Worm (Caenorhabditis elegans) whole organism, L4 larva: ENCODE measurements around the gene trpp-6.
A peak's percentile ranks its signal among the peaks of the same experiment; 100 is the strongest.

Experiments used
- F26F4.8 ChIP-seq: fragments of 200-800 bp; sonication (Bioruptor generic); conservative IDR thresholded peaks from 2 replicates; pipeline ENCODE4 v1.3.6; 2022; ENCODE audit warnings: missing genetic modification characterization, missing compliant biosample characterization
- T20F7.1 ChIP-seq: fragments of 200-800 bp; sonication (Bioruptor generic); optimal IDR thresholded peaks from 2 replicates; lab custom pipeline; 2018; ENCODE audit warnings: mild to moderate bottlenecking, missing genetic modification characterization, missing compliant biosample characterization
- T26A8.4 ChIP-seq: fragments of 200-800 bp; sonication (Bioruptor generic); IDR thresholded peaks from 2 replicates; pipeline ENCODE4 v1.3.6; 2022; ENCODE audit warnings: missing genetic modification characterization, missing compliant biosample characterization
- Y105C5A.15 ChIP-seq: fragments of 200-800 bp; sonication (Bioruptor generic); IDR thresholded peaks from 2 replicates; pipeline ENCODE4 v1.3.6; 2022; ENCODE audit warnings: missing genetic modification characterization, missing compliant biosample characterization
- Y48G9A.11 ChIP-seq: fragments of 200-800 bp; sonication (Bioruptor generic); IDR thresholded peaks from 2 replicates; pipeline ENCODE4 v1.3.6; 2022; ENCODE audit warnings: missing genetic modification reagents, missing genetic modification characterization, missing compliant biosample characterization
- ZK337.2 ChIP-seq: fragments of 200-800 bp; sonication (Bioruptor generic); IDR thresholded peaks from 2 replicates; pipeline ENCODE4 v1.3.6; 2022; ENCODE audit warnings: missing genetic modification reagents, missing genetic modification characterization, missing compliant biosample characterization
- ZK546.5 ChIP-seq, 2 experiments: sonication (generic microtip); optimal IDR thresholded peaks; 2 replicates each; lab custom pipeline; 2017; ENCODE audit warnings: missing biosample characterization in 2 of 2, missing genetic modification characterization in 2 of 2
- aha-1 ChIP-seq: fragments of 150-350 bp; peaks from one replicate; lab custom pipeline; 2014; ENCODE audit warnings: missing biosample characterization, missing genetic modification characterization
- arid-1 ChIP-seq: fragments of 200-800 bp; sonication (Bioruptor generic); conservative IDR thresholded peaks from 2 replicates; pipeline ENCODE4 v1.3.6; 2022; ENCODE audit warnings: missing genetic modification reagents, missing genetic modification characterization, missing compliant biosample characterization
- attf-4 ChIP-seq: sonication (generic microtip); optimal IDR thresholded peaks from 3 replicates; lab custom pipeline; 2017; ENCODE audit warnings: missing biosample characterization, missing genetic modification characterization
- ceh-32 ChIP-seq: sonication (generic microtip); optimal IDR thresholded peaks from 2 replicates; lab custom pipeline; 2016; ENCODE audit warnings: mild to moderate bottlenecking, missing genetic modification characterization, missing compliant biosample characterization; ENCODE audit not compliant: poor library complexity
- ceh-44 ChIP-seq: fragments of 200-800 bp; sonication (Bioruptor generic); IDR thresholded peaks from 2 replicates; pipeline ENCODE4 v1.3.6; 2022; ENCODE audit warnings: missing genetic modification reagents, missing genetic modification characterization, missing compliant biosample characterization
- ceh-62 ChIP-seq: sonication (generic microtip); optimal IDR thresholded peaks from 2 replicates; lab custom pipeline; 2017; ENCODE audit warnings: missing biosample characterization, missing genetic modification characterization
- ceh-82 ChIP-seq: sonication (generic microtip); optimal IDR thresholded peaks from 2 replicates; lab custom pipeline; 2017; ENCODE audit warnings: missing biosample characterization, missing genetic modification characterization
- ctbp-1 ChIP-seq: fragments of 200-800 bp; sonication (Bioruptor generic); IDR thresholded peaks from 2 replicates; pipeline ENCODE4 v1.3.6; 2022; ENCODE audit warnings: missing genetic modification reagents, missing genetic modification characterization, missing compliant biosample characterization
- daf-16 ChIP-seq, 3 experiments: sonication (generic microtip); optimal IDR thresholded peaks; 2 replicates each; lab custom pipeline; 2016 to 2017; ENCODE audit warnings: missing genetic modification characterization in 3 of 3, missing genetic modification reagents in 3 of 3, mild to moderate bottlenecking in 2 of 3, missing compliant biosample characterization in 2 of 3, missing biosample characterization in 1 of 3, moderate library complexity in 1 of 3
- dmd-6 ChIP-seq: fragments of 200-800 bp; sonication (Bioruptor generic); IDR thresholded peaks from 2 replicates; pipeline ENCODE4 v1.3.6; 2022; ENCODE audit warnings: missing genetic modification reagents, missing genetic modification characterization, missing compliant biosample characterization
- dpl-1 ChIP-seq: fragments of 150-350 bp; optimal IDR thresholded peaks from 2 replicates; lab custom pipeline; 2014; ENCODE audit warnings: missing biosample characterization, missing genetic modification reagents, missing genetic modification characterization
- duxl-1 ChIP-seq: sonication (generic microtip); optimal IDR thresholded peaks from 2 replicates; lab custom pipeline; 2016; ENCODE audit warnings: mild to moderate bottlenecking, missing genetic modification characterization, moderate library complexity, missing compliant biosample characterization; ENCODE audit not compliant: poor library complexity
- egl-27 ChIP-seq: sonication (generic microtip); optimal IDR thresholded peaks from 3 replicates; lab custom pipeline; 2017; ENCODE audit warnings: missing biosample characterization, missing genetic modification reagents, missing genetic modification characterization
- fos-1 ChIP-seq: fragments of 150-350 bp; optimal IDR thresholded peaks from 2 replicates; lab custom pipeline; 2014; ENCODE audit warnings: missing biosample characterization, missing genetic modification characterization
- hmg-1.1 ChIP-seq: fragments of 200-800 bp; sonication (Bioruptor generic); IDR thresholded peaks from 2 replicates; pipeline ENCODE4 v1.3.6; 2022; ENCODE audit warnings: missing genetic modification reagents, missing genetic modification characterization, missing compliant biosample characterization
- jun-1 ChIP-seq: fragments of 150-350 bp; optimal IDR thresholded peaks from 2 replicates; lab custom pipeline; 2014; ENCODE audit warnings: missing biosample characterization, missing genetic modification reagents, missing genetic modification characterization
- lim-7 ChIP-seq: fragments of 200-800 bp; sonication (Bioruptor generic); IDR thresholded peaks from 2 replicates; pipeline ENCODE4 v1.3.6; 2022; ENCODE audit warnings: missing genetic modification characterization, missing compliant biosample characterization
- lin-1 ChIP-seq: fragments of 200-800 bp; sonication (Bioruptor generic); IDR thresholded peaks from 2 replicates; pipeline ENCODE4 v1.3.6; 2022; ENCODE audit warnings: missing genetic modification reagents, missing genetic modification characterization, missing compliant biosample characterization
- lin-39 ChIP-seq: fragments of 150-350 bp; optimal IDR thresholded peaks from 2 replicates; lab custom pipeline; 2014; ENCODE audit warnings: missing biosample characterization, missing genetic modification reagents, missing genetic modification characterization
- madf-5 ChIP-seq, 2 experiments: fragments of 200-800 bp; sonication (Bioruptor generic); IDR thresholded peaks; 2 replicates each; pipeline ENCODE4 v1.3.6; 2022; ENCODE audit warnings: missing compliant biosample characterization in 2 of 2, missing genetic modification characterization in 2 of 2
- mdt-29 ChIP-seq: fragments of 200-800 bp; sonication (Bioruptor generic); IDR thresholded peaks from 2 replicates; pipeline ENCODE4 v1.3.6; 2022; ENCODE audit warnings: missing genetic modification reagents, missing genetic modification characterization, missing compliant biosample characterization
- mep-1 ChIP-seq: fragments of 150-350 bp; sonication (generic microtip); optimal IDR thresholded peaks from 3 replicates; lab custom pipeline; 2014; ENCODE audit warnings: missing biosample characterization, missing genetic modification characterization
- mxl-2 ChIP-seq: fragments of 200-800 bp; sonication (Bioruptor generic); conservative IDR thresholded peaks from 2 replicates; pipeline ENCODE4 v1.3.6; 2022; ENCODE audit warnings: missing genetic modification reagents, missing genetic modification characterization, missing compliant biosample characterization
- mxl-3 ChIP-seq: fragments of 200-800 bp; sonication (Bioruptor generic); optimal IDR thresholded peaks from 2 replicates; lab custom pipeline; 2018; ENCODE audit warnings: mild to moderate bottlenecking, missing genetic modification characterization, missing compliant biosample characterization
- nhr-102 ChIP-seq: sonication (generic microtip); optimal IDR thresholded peaks from 2 replicates; lab custom pipeline; 2016; ENCODE audit warnings: mild to moderate bottlenecking, missing genetic modification characterization, moderate library complexity, missing compliant biosample characterization
- nhr-11 ChIP-seq: fragments of 150-350 bp; optimal IDR thresholded peaks from 2 replicates; lab custom pipeline; 2014; ENCODE audit warnings: missing biosample characterization, missing genetic modification characterization
- nhr-237 ChIP-seq: sonication (generic microtip); optimal IDR thresholded peaks from 2 replicates; lab custom pipeline; 2017; ENCODE audit warnings: missing biosample characterization, missing genetic modification characterization
- nhr-25 ChIP-seq: sonication (generic microtip); optimal IDR thresholded peaks from 2 replicates; lab custom pipeline; 2017; ENCODE audit warnings: missing genetic modification characterization, mild to moderate bottlenecking, missing compliant biosample characterization, antibody characterized with exemption, moderate library complexity, borderline replicate concordance; ENCODE audit not compliant: insufficient read depth
- nhr-28 ChIP-seq: fragments of 150-350 bp; optimal IDR thresholded peaks from 2 replicates; lab custom pipeline; 2014; ENCODE audit warnings: missing biosample characterization, missing genetic modification characterization
- nhr-48 ChIP-seq: sonication (generic microtip); optimal IDR thresholded peaks from 2 replicates; lab custom pipeline; 2016; ENCODE audit warnings: mild to moderate bottlenecking, missing genetic modification characterization, missing compliant biosample characterization
- nhr-76 ChIP-seq: fragments of 150-350 bp; optimal IDR thresholded peaks from 2 replicates; lab custom pipeline; 2014; ENCODE audit warnings: missing biosample characterization, missing genetic modification characterization
- nhr-77 ChIP-seq: fragments of 150-350 bp; optimal IDR thresholded peaks from 2 replicates; lab custom pipeline; 2014; ENCODE audit warnings: missing biosample characterization, missing genetic modification characterization
- pha-4 ChIP-seq, 2 experiments: fragments of 150-350 bp in 1 of 2; fragments of 200-800 bp in 1 of 2; sonication (Bioruptor generic) in 1 of 2; IDR thresholded peaks in 1 of 2; optimal IDR thresholded peaks in 1 of 2; 2 replicates each; pipeline versions ENCODE4 v1.3.6 to Lab custom; 2014 to 2022; ENCODE audit warnings: missing genetic modification characterization in 2 of 2, missing genetic modification reagents in 2 of 2, missing biosample characterization in 1 of 2, missing compliant biosample characterization in 1 of 2
- php-3 ChIP-seq: fragments of 200-800 bp; sonication (Bioruptor generic); IDR thresholded peaks from 2 replicates; pipeline ENCODE4 v1.3.6; 2022; ENCODE audit warnings: missing genetic modification reagents, missing genetic modification characterization, missing compliant biosample characterization
- saeg-2 ChIP-seq: fragments of 200-800 bp; sonication (Bioruptor generic); IDR thresholded peaks from 2 replicates; pipeline ENCODE4 v1.3.6; 2022; ENCODE audit warnings: missing genetic modification reagents, missing genetic modification characterization, missing compliant biosample characterization
- set-16 ChIP-seq: fragments of 200-800 bp; sonication (Bioruptor generic); IDR thresholded peaks from 2 replicates; pipeline ENCODE4 v1.3.6; 2022; ENCODE audit warnings: missing genetic modification reagents, missing genetic modification characterization, missing compliant biosample characterization
- snpc-1.2 ChIP-seq: fragments of 200-800 bp; sonication (Bioruptor generic); IDR thresholded peaks from 2 replicates; pipeline ENCODE4 v1.3.6; 2022; ENCODE audit warnings: missing genetic modification reagents, missing genetic modification characterization, missing compliant biosample characterization
- snpc-4 ChIP-seq: fragments of 150-350 bp; optimal IDR thresholded peaks from 2 replicates; lab custom pipeline; 2014; ENCODE audit warnings: missing biosample characterization, missing genetic modification characterization
- spr-1 ChIP-seq: sonication (generic microtip); optimal IDR thresholded peaks from 2 replicates; lab custom pipeline; 2016; ENCODE audit warnings: mild to moderate bottlenecking, missing genetic modification characterization, missing compliant biosample characterization
- tag-97 ChIP-seq: fragments of 200-800 bp; sonication (Bioruptor generic); IDR thresholded peaks from 2 replicates; pipeline ENCODE4 v1.3.6; 2022; ENCODE audit warnings: missing genetic modification characterization, missing compliant biosample characterization
- unc-62 ChIP-seq, 3 experiments: fragments of 150-350 bp in 1 of 3; sonication (generic microtip); optimal IDR thresholded peaks in 2 of 3; peaks in 1 of 3; 1 replicate in 1 of 3; 2 replicates in 2 of 3; lab custom pipeline; 2014 to 2017; ENCODE audit warnings: missing biosample characterization in 3 of 3, missing genetic modification characterization in 3 of 3, missing genetic modification reagents in 3 of 3, missing genotype in 1 of 3
- vab-7 ChIP-seq: fragments of 200-800 bp; sonication (Bioruptor generic); IDR thresholded peaks from 2 replicates; pipeline ENCODE4 v1.3.6; 2022; ENCODE audit warnings: missing genetic modification reagents, missing genetic modification characterization, missing compliant biosample characterization
- zip-11 ChIP-seq: fragments of 200-800 bp; sonication (Bioruptor generic); IDR thresholded peaks from 2 replicates; pipeline ENCODE4 v1.3.6; 2022; ENCODE audit warnings: missing genetic modification characterization, missing compliant biosample characterization

trpp-6 gene

ce11 chrV:9978425-9978824 is 13.3 kb upstream of the trpp-6 start (continued):
- no peak for TF ChIP-seq ceh-32 (tag; lab: Kevin White, UChicago)
- TF ChIP-seq vab-7 (GFP tag; lab: Robert Waterston, UW), result no peak
- no peak for TF ChIP-seq nhr-76 (tag; lab: Kevin White, UChicago)
- peak; percentile 24 for TF ChIP-seq aha-1 (tag; lab: Kevin White, UChicago)
- no peak for TF ChIP-seq zip-11 (GFP tag; lab: Robert Waterston, UW)
- TF ChIP-seq lin-39, result no peak
- TF ChIP-seq mxl-2 (GFP tag; lab: Robert Waterston, UW), result no peak
- TF ChIP-seq nhr-237, result no peak
- no peak for TF ChIP-seq T20F7.1 (GFP tag; lab: Kevin White, UChicago)
- no peak for TF ChIP-seq mxl-3 (GFP tag; lab: Kevin White, UChicago)
- no peak for TF ChIP-seq madf-5 (GFP tag; IDR thresholded peaks at IDR 0.05; lab: Robert Waterston, UW)
- no peak for TF ChIP-seq ZK546.5 (tag; optimal IDR thresholded peaks at IDR 0.05; lab: Kevin White, UChicago)
- TF ChIP-seq attf-4 (tag; lab: Kevin White, UChicago), result no peak
- no peak for TF ChIP-seq fos-1 (tag; lab: Kevin White, UChicago)
- TF ChIP-seq F26F4.8 (GFP tag; lab: Robert Waterston, UW), result no peak
- TF ChIP-seq php-3 (GFP tag; lab: Robert Waterston, UW), result no peak
- no peak for TF ChIP-seq spr-1 (tag; lab: Kevin White, UChicago)
- TF ChIP-seq mep-1 (tag; lab: Kevin White, UChicago), result peak; percentile 20
- no peak for TF ChIP-seq saeg-2 (GFP tag; lab: Robert Waterston, UW)
- no peak for TF ChIP-seq Y105C5A.15 (GFP tag; lab: Robert Waterston, UW)
- no peak for TF ChIP-seq T26A8.4 (GFP tag; lab: Robert Waterston, UW)
- no peak for TF ChIP-seq daf-16 (GFP tag; optimal IDR thresholded peaks at IDR 0.05; lab: Kevin White, UChicago)
- TF ChIP-seq daf-16 (tag; optimal IDR thresholded peaks at IDR 0.05; lab: Kevin White, UChicago), result no peak
- TF ChIP-seq set-16 (GFP tag; lab: Robert Waterston, UW), result peak; percentile 29; the same call in 1 of the 2 replicates
- TF ChIP-seq nhr-48 (tag; lab: Kevin White, UChicago), result no peak
- TF ChIP-seq nhr-28, result no peak
- no peak for TF ChIP-seq nhr-102 (tag; lab: Kevin White, UChicago)
- no peak for TF ChIP-seq egl-27 (tag; lab: Kevin White, UChicago)
- TF ChIP-seq lim-7 (GFP tag; lab: Robert Waterston, UW), result no peak
- no peak for TF ChIP-seq dmd-6 (GFP tag; lab: Robert Waterston, UW)
- TF ChIP-seq ceh-62 (tag; lab: Kevin White, UChicago), result no peak
- TF ChIP-seq jun-1 (tag; lab: Kevin White, UChicago), result no peak
- TF ChIP-seq duxl-1, result no peak
- no peak for TF ChIP-seq unc-62 (GFP tag; optimal IDR thresholded peaks at IDR 0.05 in 1 of 2; lab: Kevin White, UChicago)
- no peak for TF ChIP-seq unc-62 (tag; optimal IDR thresholded peaks at IDR 0.05; lab: Kevin White, UChicago)
- no peak for TF ChIP-seq nhr-77 (tag; lab: Kevin White, UChicago)
- TF ChIP-seq ctbp-1 (GFP tag; lab: Robert Waterston, UW), result 0 out of 2 replicates have a peak, but pooled peaks have one; percentile 35
- no peak for TF ChIP-seq tag-97
- 0 out of 2 replicates have a peak, but pooled peaks have one; percentile 11 for TF ChIP-seq Y48G9A.11
- TF ChIP-seq arid-1, result 0 out of 2 replicates have a peak, but pooled peaks have one; percentile 25
- 0 out of 2 replicates have a peak, but pooled peaks have one; percentile 21 for TF ChIP-seq pha-4 (GFP tag; IDR thresholded peaks at IDR 0.05; lab: Robert Waterston, UW)
- no peak for TF ChIP-seq pha-4 (tag; optimal IDR thresholded peaks at IDR 0.05; lab: Kevin White, UChicago)
- TF ChIP-seq ZK337.2 (GFP tag; lab: Robert Waterston, UW), result no peak
- TF ChIP-seq snpc-1.2, result no peak
- TF ChIP-seq ceh-82 (tag; lab: Kevin White, UChicago), result no peak
- no peak for TF ChIP-seq dpl-1 (GFP tag; lab: Kevin White, UChicago)
- 0 out of 2 replicates have a peak, but pooled peaks have one; percentile 15 for TF ChIP-seq hmg-1.1
- no peak for TF ChIP-seq nhr-11 (tag; lab: Kevin White, UChicago)
- TF ChIP-seq snpc-4 (tag; lab: Kevin White, UChicago), result no peak
- TF ChIP-seq nhr-25, result no peak
- TF ChIP-seq ceh-44 (GFP tag; lab: Robert Waterston, UW), result no peak
- no peak for TF ChIP-seq mdt-29
- no peak for TF ChIP-seq lin-1 (GFP tag; lab: Robert Waterston, UW)
